Fruit fly (Drosophila melanogaster) whole organism, embryonic: Measurements from ENCODE around the gene ninaE.

Source experiments
- BEAF-32 ChIP-seq: fragments of 200-800 bp; sonication (Bioruptor generic); optimal IDR thresholded peaks from 3 replicates; lab custom pipeline; 2017; ENCODE audit warnings: missing biosample characterization, missing genetic modification characterization, mild to moderate bottlenecking, moderate library complexity, missing genetic modification reagents
- Bdp1 ChIP-seq: fragments of 200-800 bp; sonication (Bioruptor generic); optimal IDR thresholded peaks from 3 replicates; lab custom pipeline; 2016; ENCODE audit warnings: missing biosample characterization, missing genetic modification characterization
- C15 ChIP-seq: fragments of 200-800 bp; sonication (Bioruptor generic); IDR thresholded peaks from 3 replicates; pipeline ENCODE4 v1.3.6; 2022; ENCODE audit warnings: missing biosample characterization, missing genetic modification characterization
- CG11398 ChIP-seq: fragments of 200-800 bp; sonication (Bioruptor generic); optimal IDR thresholded peaks from 2 replicates; lab custom pipeline; 2016; ENCODE audit warnings: missing biosample characterization, missing genetic modification characterization
- CG12071 ChIP-seq: fragments of 200-800 bp; sonication (Bioruptor generic); optimal IDR thresholded peaks from 3 replicates; lab custom pipeline; 2018; ENCODE audit warnings: missing biosample characterization, mild to moderate bottlenecking, missing genetic modification characterization
- CG12236 ChIP-seq: fragments of 200-800 bp; sonication (Bioruptor generic); optimal IDR thresholded peaks from 2 replicates; lab custom pipeline; 2016; ENCODE audit warnings: missing biosample characterization, missing genetic modification characterization
- CG14014 ChIP-seq: fragments of 200-800 bp; sonication (Bioruptor generic); IDR thresholded peaks from 2 replicates; pipeline ENCODE4 v1.3.6; 2022; ENCODE audit warnings: missing biosample characterization, missing genetic modification characterization
- CG17359 ChIP-seq: fragments of 200-800 bp; sonication (Bioruptor generic); optimal IDR thresholded peaks from 3 replicates; lab custom pipeline; 2018; ENCODE audit warnings: missing biosample characterization, mild to moderate bottlenecking, missing genetic modification characterization, moderate library complexity
- CG2712 ChIP-seq: fragments of 200-800 bp; optimal IDR thresholded peaks from 3 replicates; lab custom pipeline; 2019; ENCODE audit warnings: missing biosample characterization, mild to moderate bottlenecking, missing genetic modification characterization, moderate library complexity
- CG2875 ChIP-seq: fragments of 200-800 bp; sonication (Bioruptor generic); optimal IDR thresholded peaks from 2 replicates; lab custom pipeline; 2017; ENCODE audit warnings: missing biosample characterization, mild to moderate bottlenecking, missing genetic modification characterization, missing genetic modification reagents
- CG30020 ChIP-seq: fragments of 200-800 bp; optimal IDR thresholded peaks from 2 replicates; lab custom pipeline; 2019; ENCODE audit warnings: missing biosample characterization, mild to moderate bottlenecking, missing genetic modification characterization, moderate library complexity
- CG30403 ChIP-seq: fragments of 200-800 bp; sonication (Bioruptor generic); optimal IDR thresholded peaks from 3 replicates; lab custom pipeline; 2016; ENCODE audit warnings: missing biosample characterization, missing genetic modification characterization
- CG3407 ChIP-seq: fragments of 200-800 bp; sonication (Bioruptor generic); optimal IDR thresholded peaks from 2 replicates; lab custom pipeline; 2018; ENCODE audit warnings: missing biosample characterization, mild to moderate bottlenecking, missing genetic modification characterization
- CG3726 ChIP-seq: fragments of 200-800 bp; sonication (Bioruptor generic); IDR thresholded peaks from 3 replicates; pipeline ENCODE4, ENCODE4 v1.3.6; 2022; ENCODE audit warnings: missing biosample characterization, missing genetic modification characterization
- CG8944 ChIP-seq: fragments of 200-800 bp; sonication (Bioruptor generic); optimal IDR thresholded peaks from 3 replicates; lab custom pipeline; 2016; ENCODE audit warnings: missing biosample characterization, missing genetic modification characterization
- CG9215 ChIP-seq: fragments of 200-800 bp; sonication (Bioruptor generic); IDR thresholded peaks from 2 replicates; pipeline ENCODE4 v1.3.6; 2022; ENCODE audit warnings: missing biosample characterization, missing genetic modification characterization
- Dad ChIP-seq: fragments of 200-800 bp; sonication (Bioruptor generic); optimal IDR thresholded peaks from 3 replicates; lab custom pipeline; 2016; ENCODE audit warnings: missing biosample characterization, missing genetic modification characterization
- Fer1 ChIP-seq: fragments of 200-800 bp; sonication (Bioruptor generic); optimal IDR thresholded peaks from 2 replicates; lab custom pipeline; 2017; ENCODE audit warnings: missing biosample characterization, mild to moderate bottlenecking, missing genetic modification characterization
- H2.0 ChIP-seq: fragments of 200-800 bp; sonication (Bioruptor generic); IDR thresholded peaks from 2 replicates; pipeline ENCODE4 v1.3.6; 2022; ENCODE audit warnings: missing biosample characterization, missing genetic modification characterization
- HmgD ChIP-seq: fragments of 200-800 bp; sonication (Bioruptor generic); optimal IDR thresholded peaks from 3 replicates; lab custom pipeline; 2016; ENCODE audit warnings: missing biosample characterization, missing genetic modification characterization
- Hr51 ChIP-seq, 2 experiments: fragments of 200-800 bp; sonication (Bioruptor generic); optimal IDR thresholded peaks; 2 replicates in 1 of 2; 3 replicates in 1 of 2; lab custom pipeline; 2016 to 2018; ENCODE audit warnings: missing biosample characterization in 2 of 2, missing genetic modification characterization in 2 of 2, mild to moderate bottlenecking in 1 of 2, moderate library complexity in 1 of 2
- MTF-1 ChIP-seq: fragments of 200-800 bp; sonication (Bioruptor generic); optimal IDR thresholded peaks from 2 replicates; lab custom pipeline; 2018; ENCODE audit warnings: missing biosample characterization, mild to moderate bottlenecking, missing genetic modification characterization, borderline replicate concordance
- Nf-YC ChIP-seq: fragments of 200-800 bp; optimal IDR thresholded peaks from 3 replicates; lab custom pipeline; 2019; ENCODE audit warnings: missing biosample characterization, mild to moderate bottlenecking, missing genetic modification characterization, moderate library complexity
- ato ChIP-seq: fragments of 200-800 bp; sonication (Bioruptor generic); IDR thresholded peaks from 2 replicates; pipeline ENCODE4 v1.3.6; 2022; ENCODE audit warnings: missing biosample characterization, missing genetic modification characterization; ENCODE audit not compliant: partially characterized antibody
- cas ChIP-seq: fragments of 200-800 bp; sonication (Bioruptor generic); IDR thresholded peaks from 2 replicates; pipeline ENCODE4 v1.3.6; 2022; ENCODE audit warnings: missing biosample characterization, missing genetic modification characterization
- caup ChIP-seq: fragments of 200-800 bp; sonication (Bioruptor generic); optimal IDR thresholded peaks from 3 replicates; lab custom pipeline; 2017; ENCODE audit warnings: missing biosample characterization, mild to moderate bottlenecking, missing genetic modification characterization, moderate library complexity; ENCODE audit not compliant: severe bottlenecking
- cg ChIP-seq: fragments of 200-800 bp; sonication (Bioruptor generic); optimal IDR thresholded peaks from 3 replicates; lab custom pipeline; 2019; ENCODE audit warnings: missing biosample characterization, mild to moderate bottlenecking, missing genetic modification characterization, moderate library complexity
- crol ChIP-seq: fragments of 200-800 bp; sonication (Bioruptor generic); IDR thresholded peaks from 2 replicates; pipeline ENCODE4 v1.3.6; 2022; ENCODE audit warnings: missing biosample characterization, missing genetic modification characterization
- dm ChIP-seq: fragments of 200-800 bp; sonication (Bioruptor generic); optimal IDR thresholded peaks from 3 replicates; lab custom pipeline; 2016; ENCODE audit warnings: missing biosample characterization, missing genetic modification characterization
- ems ChIP-seq: fragments of 200-800 bp; sonication (Bioruptor generic); optimal IDR thresholded peaks from 3 replicates; lab custom pipeline; 2016; ENCODE audit warnings: missing biosample characterization, missing genetic modification characterization
- ewg ChIP-seq: fragments of 200-800 bp; sonication (Bioruptor generic); optimal IDR thresholded peaks from 3 replicates; lab custom pipeline; 2017; ENCODE audit warnings: mild to moderate bottlenecking, missing biosample characterization, missing genetic modification reagents, missing genetic modification characterization
- fu2 ChIP-seq: fragments of 200-800 bp; sonication (Bioruptor generic); optimal IDR thresholded peaks from 2 replicates; lab custom pipeline; 2016; ENCODE audit warnings: missing biosample characterization, missing genetic modification characterization
- gfzf ChIP-seq: fragments of 200-800 bp; sonication (Bioruptor generic); optimal IDR thresholded peaks from 2 replicates; lab custom pipeline; 2016; ENCODE audit warnings: missing biosample characterization, mild to moderate bottlenecking, missing genetic modification characterization, moderate library complexity
- gsb-n ChIP-seq: fragments of 200-800 bp; sonication (Bioruptor generic); optimal IDR thresholded peaks from 3 replicates; lab custom pipeline; 2018; ENCODE audit warnings: missing biosample characterization, mild to moderate bottlenecking, missing genetic modification characterization
- h ChIP-seq: fragments of >200 bp; optimal IDR thresholded peaks from 2 replicates; lab custom pipeline; 2017
- ham ChIP-seq: fragments of 200-800 bp; sonication (Bioruptor generic); IDR thresholded peaks from 2 replicates; pipeline ENCODE4 v1.3.6; 2022; ENCODE audit warnings: missing biosample characterization, missing genetic modification characterization
- kah ChIP-seq: fragments of 200-800 bp; sonication (Bioruptor generic); optimal IDR thresholded peaks from 2 replicates; lab custom pipeline; 2018; ENCODE audit warnings: missing biosample characterization, mild to moderate bottlenecking, missing genetic modification characterization
- ken ChIP-seq: fragments of 200-800 bp; sonication (Bioruptor generic); IDR thresholded peaks from 3 replicates; pipeline ENCODE4 v1.3.6; 2022; ENCODE audit warnings: missing biosample characterization, missing genetic modification characterization
- luna ChIP-seq: fragments of 200-800 bp; sonication (Bioruptor generic); optimal IDR thresholded peaks from 2 replicates; lab custom pipeline; 2016; ENCODE audit warnings: missing biosample characterization, missing genetic modification characterization
- nom ChIP-seq: fragments of 200-800 bp; sonication (Bioruptor generic); optimal IDR thresholded peaks from 2 replicates; lab custom pipeline; 2017; ENCODE audit warnings: missing biosample characterization, missing genetic modification characterization, mild to moderate bottlenecking, moderate library complexity, missing genetic modification reagents
- pho ChIP-seq: fragments of 200-800 bp; sonication (Bioruptor generic); optimal IDR thresholded peaks from 2 replicates; lab custom pipeline; 2016; ENCODE audit warnings: missing biosample characterization, missing genetic modification characterization
- phol ChIP-seq: fragments of 200-800 bp; sonication (Bioruptor generic); optimal IDR thresholded peaks from 3 replicates; lab custom pipeline; 2018; ENCODE audit warnings: missing biosample characterization, mild to moderate bottlenecking, missing genetic modification characterization, moderate library complexity
- pnt ChIP-seq: fragments of 200-800 bp; sonication (Bioruptor generic); optimal IDR thresholded peaks from 3 replicates; lab custom pipeline; 2016; ENCODE audit warnings: missing biosample characterization, missing genetic modification characterization
- pzg ChIP-seq: fragments of 200-800 bp; sonication (Bioruptor generic); optimal IDR thresholded peaks from 3 replicates; lab custom pipeline; 2018; ENCODE audit warnings: missing biosample characterization, mild to moderate bottlenecking, missing genetic modification characterization, moderate library complexity
- ranshi ChIP-seq: fragments of 200-800 bp; sonication (Bioruptor generic); IDR thresholded peaks from 2 replicates; pipeline ENCODE4 v1.3.6; 2022; ENCODE audit warnings: missing biosample characterization, missing genetic modification characterization
- sob ChIP-seq: fragments of 200-800 bp; sonication (Bioruptor generic); IDR thresholded peaks from 2 replicates; pipeline ENCODE4 v1.3.6; 2022; ENCODE audit warnings: missing biosample characterization, missing genetic modification characterization
- sqz ChIP-seq: fragments of 200-800 bp; sonication (Bioruptor generic); optimal IDR thresholded peaks from 3 replicates; lab custom pipeline; 2018; ENCODE audit warnings: missing biosample characterization, mild to moderate bottlenecking, missing genetic modification characterization
- tin ChIP-seq: fragments of 200-800 bp; sonication (Bioruptor generic); optimal IDR thresholded peaks from 3 replicates; lab custom pipeline; 2016; ENCODE audit warnings: missing biosample characterization, missing genetic modification characterization
- tx ChIP-seq: fragments of 200-800 bp; sonication (Bioruptor generic); optimal IDR thresholded peaks from 2 replicates; lab custom pipeline; 2016; ENCODE audit warnings: missing biosample characterization, missing genetic modification characterization
- wor ChIP-seq: fragments of 200-800 bp; sonication (Bioruptor generic); IDR thresholded peaks from 2 replicates; pipeline ENCODE4 v1.3.6; 2022; ENCODE audit warnings: missing biosample characterization, missing genetic modification characterization
- z ChIP-seq: fragments of 200-800 bp; sonication (Bioruptor generic); IDR thresholded peaks from 3 replicates; pipeline ENCODE4 v1.3.6; 2022; ENCODE audit warnings: missing biosample characterization, missing genetic modification characterization

Gene ninaE

dm6 chr3R:19904865-19905373 is 16.9 kb upstream of the ninaE start, which contains the start of the genes Surf6 and RhoGAP92B (continued):
- TF ChIP-seq tx (peak; percentile 19), Bdp1 (GFP tag; lab: Kevin White, UChicago) (peak; percentile 36), H2.0 (GFP tag; lab: Robert Waterston, UW) (no peak), fu2 (GFP tag; lab: Kevin White, UChicago) (peak; percentile 16), Hr51 (GFP tag; optimal IDR thresholded peaks at IDR 0.05; lab: Kevin White, UChicago) (peak; percentile 32 to 55), CG9215 (peak; percentile 44), CG12236 (GFP tag; lab: Kevin White, UChicago) (no peak), caup (peak; percentile 71), sob (peak; percentile 65), ken (GFP tag; lab: Robert Waterston, UW) (0 out of 3 replicates have a peak, but pooled peaks have one; percentile 37), wor (GFP tag; lab: Robert Waterston, UW) (no peak), crol (GFP tag; lab: Robert Waterston, UW) (no peak), HmgD (GFP tag; lab: Kevin White, UChicago) (peak; percentile 74), ewg (peak; percentile 40), CG3726 (GFP tag; lab: Robert Waterston, UW) (0 out of 3 replicates have a peak, but pooled peaks have one; percentile 17), phol (tag; lab: Kevin White, UChicago) (peak; percentile 77), CG2875 (GFP tag; lab: Kevin White, UChicago) (peak; percentile 15), ranshi (GFP tag; lab: Robert Waterston, UW) (0 out of 2 replicates have a peak, but pooled peaks have one; percentile 25), ems (GFP tag; lab: Kevin White, UChicago) (peak; percentile 60), CG2712 (peak; percentile 67), CG30403 (GFP tag; lab: Kevin White, UChicago) (peak; percentile 43), CG8944 (GFP tag; lab: Kevin White, UChicago) (peak; percentile 39), z (GFP tag; lab: Robert Waterston, UW) (no peak), CG30020 (peak; percentile 51), kah (GFP tag; lab: Kevin White, UChicago) (peak; percentile 73), tin (peak; percentile 53), gsb-n (tag; lab: Kevin White, UChicago) (peak; percentile 58), CG14014 (GFP tag; lab: Robert Waterston, UW) (peak; percentile 45; the same call in 1 of the 2 replicates), MTF-1 (peak; percentile 38), ato (GFP tag; lab: Robert Waterston, UW) (no peak), cg (GFP tag; lab: Kevin White, UChicago) (peak; percentile 58), Dad (GFP tag; lab: Kevin White, UChicago) (peak; percentile 50), h (lab: Kevin White, UChicago) (no peak), cas (GFP tag; lab: Robert Waterston, UW) (peak; percentile 54; the same call in 1 of the 2 replicates), BEAF-32 (peak; percentile 60), pzg (GFP tag; lab: Kevin White, UChicago) (peak; percentile 95), CG17359 (tag; lab: Kevin White, UChicago) (peak; percentile 62), nom (GFP tag; lab: Kevin White, UChicago) (peak; percentile 78), dm (GFP tag; lab: Kevin White, UChicago) (peak; percentile 96), luna (peak; percentile 32), C15 (GFP tag; lab: Robert Waterston, UW) (no peak), ham (GFP tag; lab: Robert Waterston, UW) (no peak), Nf-YC (tag; lab: Kevin White, UChicago) (peak; percentile 62), Fer1 (GFP tag; lab: Kevin White, UChicago) (peak; percentile 79), pnt (GFP tag; lab: Kevin White, UChicago) (no peak), sqz (GFP tag; lab: Kevin White, UChicago) (no peak), CG3407 (GFP tag; lab: Kevin White, UChicago) (peak; percentile 17), CG11398 (GFP tag; lab: Kevin White, UChicago) (peak; percentile 32), pho (GFP tag; lab: Kevin White, UChicago) (peak; percentile 32), gfzf (GFP tag; lab: Kevin White, UChicago) (peak; percentile 96), CG12071 (GFP tag; lab: Kevin White, UChicago) (peak; percentile 22)
